Fruit fly (Drosophila melanogaster): ENCODE measurements around the gene CG14238.

DNA sequence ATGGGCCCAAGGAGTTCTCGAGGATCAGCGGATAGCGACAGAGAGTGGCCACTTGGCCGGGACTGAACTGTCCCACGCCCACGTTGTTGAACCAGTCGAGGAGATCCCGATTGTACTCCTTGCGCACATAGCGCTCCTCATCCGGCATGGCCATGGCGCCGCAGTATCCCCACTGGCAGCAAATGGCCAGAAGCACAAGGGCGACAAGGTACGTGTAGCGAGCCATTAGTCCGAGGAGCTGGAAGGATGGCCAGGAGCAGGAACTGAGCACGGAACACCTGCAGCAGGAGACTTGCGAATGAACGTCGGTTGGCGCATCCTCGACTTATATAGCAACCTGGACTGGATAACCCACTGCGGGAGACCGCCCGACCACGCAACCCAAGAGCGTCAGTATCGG lies 2.2 kb upstream of the CG14238 start, which contains the start of gene Pdf:
- no peak for TF ChIP-seq psq (optimal IDR thresholded peaks at IDR 0.05)
- no peak for TF ChIP-seq ttk (optimal IDR thresholded peaks at IDR 0.05)
- no peak for TF ChIP-seq h (optimal IDR thresholded peaks at IDR 0.05)
